Worm (Caenorhabditis elegans) whole organism, midembryonic: ENCODE measurements around the gene mks-5.

Source experiments
- cog-1 ChIP-seq: sonication (generic microtip); optimal IDR thresholded peaks from 2 replicates; lab custom pipeline; 2016; ENCODE audit warnings: missing genetic modification characterization, missing compliant biosample characterization
- flt-1 ChIP-seq: fragments of 200-800 bp; sonication (Bioruptor generic); IDR thresholded peaks from 2 replicates; pipeline ENCODE4 v1.3.6; 2022; ENCODE audit warnings: missing genetic modification characterization, missing compliant biosample characterization
- klf-2 ChIP-seq: fragments of 200-800 bp; sonication (Bioruptor generic); conservative IDR thresholded peaks from 2 replicates; pipeline ENCODE4 v1.3.6; 2022; ENCODE audit warnings: missing genetic modification reagents, missing genetic modification characterization, missing compliant biosample characterization
- med-1 ChIP-seq: sonication (generic microtip); optimal IDR thresholded peaks from 2 replicates; lab custom pipeline; 2017; ENCODE audit warnings: missing genetic modification characterization, mild to moderate bottlenecking, missing compliant biosample characterization, antibody characterized with exemption, missing genetic modification reagents; ENCODE audit not compliant: insufficient read depth
- ztf-23 ChIP-seq: fragments of 200-800 bp; sonication (Bioruptor generic); IDR thresholded peaks from 2 replicates; pipeline ENCODE4 v1.3.6; 2022; ENCODE audit warnings: missing genetic modification reagents, missing genetic modification characterization, missing compliant biosample characterization

DNA sequence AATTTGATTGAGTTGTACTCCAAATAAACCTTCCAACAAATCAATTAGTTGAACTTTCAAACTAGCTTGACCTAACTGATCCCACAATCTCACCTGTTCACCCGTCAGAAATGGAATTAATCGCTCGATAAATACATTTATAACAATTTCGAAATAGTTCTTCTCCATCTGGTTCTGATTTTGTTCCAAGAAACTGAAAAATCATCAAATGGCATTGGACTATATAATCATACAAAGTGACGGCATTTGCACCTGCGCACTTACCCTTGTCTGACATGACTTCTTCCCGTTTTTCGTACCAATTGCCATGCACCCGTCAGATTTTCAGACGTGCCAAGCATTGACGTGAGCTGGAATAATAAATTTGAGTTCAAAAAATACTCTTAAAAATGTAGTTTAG lies 10.7 kb downstream of the mks-5 start:
- no peak for TF ChIP-seq flt-1
- no peak for TF ChIP-seq klf-2 (GFP tag; lab: Robert Waterston, UW)
- no peak for TF ChIP-seq ztf-23 (GFP tag; lab: Robert Waterston, UW)
- TF ChIP-seq med-1 (GFP tag; lab: Kevin White, UChicago) = no peak
- no peak for TF ChIP-seq cog-1 (tag; lab: Kevin White, UChicago)
